Worm (Caenorhabditis elegans): ENCODE results near the gene zyx-1.
"Not testable (repeated sequence)": the region's sequence is repeated elsewhere in the genome, so short reads cannot be mapped to it uniquely, and the experiment has no call there.

ce11 chrII:13031649-13032191 lies 25.0 kb upstream of the zyx-1 start, which contains the start of gene F18A11.2:
- not testable (repeated sequence) for TF ChIP-seq unc-62 (GFP tag; optimal IDR thresholded peaks at IDR 0.05); nhr-6 (tag; optimal IDR thresholded peaks at IDR 0.05); F13H6.1 (tag; optimal IDR thresholded peaks at IDR 0.05); mab-5 (tag; optimal IDR thresholded peaks at IDR 0.05); fos-1 (tag; optimal IDR thresholded peaks at IDR 0.05); nhr-11 (tag; optimal IDR thresholded peaks at IDR 0.05); lin-39 (tag; optimal IDR thresholded peaks at IDR 0.05)

Data from whole organism, L2 larva.